Fruit fly (Drosophila melanogaster) whole organism, embryonic: Measurements from ENCODE around the gene CG10165.

Source experiments
- Asciz ChIP-seq: fragments of 200-800 bp; sonication (Bioruptor generic); optimal IDR thresholded peaks from 2 replicates; lab custom pipeline; 2017; ENCODE audit warnings: missing biosample characterization, mild to moderate bottlenecking, missing genetic modification characterization, missing genetic modification reagents
- Atf3 ChIP-seq: fragments of 200-800 bp; sonication (Bioruptor generic); optimal IDR thresholded peaks from 3 replicates; lab custom pipeline; 2016; ENCODE audit warnings: missing biosample characterization, missing genetic modification characterization
- CG10366 ChIP-seq: fragments of 200-800 bp; sonication (Bioruptor generic); IDR thresholded peaks from 2 replicates; pipeline ENCODE4 v1.3.6; 2022; ENCODE audit warnings: missing biosample characterization, missing genetic modification characterization
- CG11504 ChIP-seq: fragments of 200-800 bp; sonication (Bioruptor generic); optimal IDR thresholded peaks from 3 replicates; lab custom pipeline; 2019; ENCODE audit warnings: missing biosample characterization, mild to moderate bottlenecking, missing genetic modification characterization, moderate library complexity
- CG11696 ChIP-seq: fragments of 200-800 bp; sonication (Bioruptor generic); IDR thresholded peaks from 2 replicates; pipeline ENCODE4 v1.3.6; 2022; ENCODE audit warnings: missing biosample characterization, missing genetic modification characterization
- CG12659 ChIP-seq: fragments of 200-800 bp; sonication (Bioruptor generic); optimal IDR thresholded peaks from 3 replicates; lab custom pipeline; 2017; ENCODE audit warnings: mild to moderate bottlenecking, missing biosample characterization, missing genetic modification reagents, missing genetic modification characterization
- CG13296 ChIP-seq: fragments of 200-800 bp; sonication (Bioruptor generic); optimal IDR thresholded peaks from 3 replicates; lab custom pipeline; 2018; ENCODE audit warnings: missing biosample characterization, mild to moderate bottlenecking, missing genetic modification characterization
- CG15073 ChIP-seq: fragments of 200-800 bp; sonication (Bioruptor generic); optimal IDR thresholded peaks from 2 replicates; lab custom pipeline; 2016; ENCODE audit warnings: missing biosample characterization, missing genetic modification characterization
- CG16813 ChIP-seq: fragments of 200-800 bp; sonication (Bioruptor generic); IDR thresholded peaks from 3 replicates; pipeline ENCODE4 v1.3.6; 2022; ENCODE audit warnings: missing biosample characterization, missing genetic modification characterization; ENCODE audit not compliant: partially characterized antibody
- CG17361 ChIP-seq: fragments of 200-800 bp; sonication (Bioruptor generic); IDR thresholded peaks from 3 replicates; pipeline ENCODE4 v1.3.6; 2022; ENCODE audit warnings: missing biosample characterization, missing genetic modification characterization
- CG18011 ChIP-seq: fragments of 200-800 bp; sonication (Bioruptor generic); optimal IDR thresholded peaks from 2 replicates; lab custom pipeline; 2017; ENCODE audit warnings: missing biosample characterization, missing genetic modification characterization, mild to moderate bottlenecking, moderate library complexity, missing genotype
- CG2199 ChIP-seq: fragments of 200-800 bp; sonication (Bioruptor generic); IDR thresholded peaks from 3 replicates; pipeline ENCODE4 v1.3.6; 2022; ENCODE audit warnings: missing biosample characterization, missing genetic modification characterization
- CG33213 ChIP-seq: fragments of 200-800 bp; sonication (Bioruptor generic); optimal IDR thresholded peaks from 3 replicates; lab custom pipeline; 2016; ENCODE audit warnings: missing biosample characterization, missing genetic modification characterization
- CG34224 ChIP-seq: fragments of 200-800 bp; sonication (Bioruptor generic); IDR thresholded peaks from 3 replicates; pipeline ENCODE4 v1.3.6; 2022; ENCODE audit warnings: missing biosample characterization, missing genetic modification characterization; ENCODE audit not compliant: partially characterized antibody
- CG3995 ChIP-seq: fragments of 200-800 bp; sonication (Bioruptor generic); optimal IDR thresholded peaks from 3 replicates; lab custom pipeline; 2016; ENCODE audit warnings: missing biosample characterization, missing genetic modification characterization
- CG4328 ChIP-seq: fragments of 200-800 bp; sonication (Bioruptor generic); optimal IDR thresholded peaks from 3 replicates; lab custom pipeline; 2017; ENCODE audit warnings: missing biosample characterization, missing genetic modification reagents, missing genetic modification characterization
- CG4617 ChIP-seq: fragments of 200-800 bp; sonication (Bioruptor generic); optimal IDR thresholded peaks from 3 replicates; lab custom pipeline; 2016; ENCODE audit warnings: missing biosample characterization, missing genetic modification characterization, borderline replicate concordance
- CG6791 ChIP-seq: fragments of 200-800 bp; sonication (Bioruptor generic); IDR thresholded peaks from 3 replicates; pipeline ENCODE4 v1.3.6; 2022; ENCODE audit warnings: missing biosample characterization, missing genetic modification characterization; ENCODE audit not compliant: partially characterized antibody
- CG7987 ChIP-seq: fragments of 200-800 bp; sonication (Bioruptor generic); optimal IDR thresholded peaks from 2 replicates; lab custom pipeline; 2018; ENCODE audit warnings: missing biosample characterization, mild to moderate bottlenecking, missing genetic modification characterization, moderate library complexity
- CG9932 ChIP-seq: fragments of 200-800 bp; sonication (Bioruptor generic); IDR thresholded peaks from 2 replicates; pipeline ENCODE4 v1.3.6; 2022; ENCODE audit warnings: missing biosample characterization, missing genetic modification characterization
- H15 ChIP-seq: fragments of 200-800 bp; sonication (Bioruptor generic); IDR thresholded peaks from 3 replicates; pipeline ENCODE4 v1.3.6; 2022; ENCODE audit warnings: missing biosample characterization, missing genetic modification characterization
- Hr51 ChIP-seq, 2 experiments: fragments of 200-800 bp; sonication (Bioruptor generic); optimal IDR thresholded peaks; 2 replicates in 1 of 2; 3 replicates in 1 of 2; lab custom pipeline; 2016 to 2018; ENCODE audit warnings: missing biosample characterization in 2 of 2, missing genetic modification characterization in 2 of 2, mild to moderate bottlenecking in 1 of 2, moderate library complexity in 1 of 2
- MBD-R2 ChIP-seq: fragments of 200-800 bp; sonication (Bioruptor generic); IDR thresholded peaks from 2 replicates; pipeline ENCODE4 v1.3.6; 2022; ENCODE audit warnings: missing biosample characterization, missing genetic modification characterization
- Myb ChIP-seq: fragments of 200-800 bp; sonication (Bioruptor generic); optimal IDR thresholded peaks from 2 replicates; lab custom pipeline; 2016; ENCODE audit warnings: missing biosample characterization, missing genetic modification characterization
- Nf-YC ChIP-seq: fragments of 200-800 bp; optimal IDR thresholded peaks from 3 replicates; lab custom pipeline; 2019; ENCODE audit warnings: missing biosample characterization, mild to moderate bottlenecking, missing genetic modification characterization, moderate library complexity
- Usf ChIP-seq: fragments of 200-800 bp; sonication (Bioruptor generic); optimal IDR thresholded peaks from 2 replicates; lab custom pipeline; 2017; ENCODE audit warnings: missing genotype, missing biosample characterization, missing genetic modification characterization
- Xrp1 ChIP-seq: fragments of 200-800 bp; sonication (Bioruptor generic); IDR thresholded peaks from 2 replicates; pipeline ENCODE4 v1.3.6; 2022; ENCODE audit warnings: missing biosample characterization, missing genetic modification characterization
- abd-A ChIP-seq: fragments of 200-800 bp; sonication (Bioruptor generic); optimal IDR thresholded peaks from 3 replicates; lab custom pipeline; 2019; ENCODE audit warnings: missing biosample characterization, mild to moderate bottlenecking, missing genetic modification characterization, moderate library complexity
- aop ChIP-seq: fragments of 200-800 bp; sonication (Bioruptor generic); IDR thresholded peaks from 2 replicates; pipeline ENCODE4 v1.3.6; 2022; ENCODE audit warnings: missing biosample characterization, missing genetic modification characterization
- ato ChIP-seq: fragments of 200-800 bp; sonication (Bioruptor generic); IDR thresholded peaks from 2 replicates; pipeline ENCODE4 v1.3.6; 2022; ENCODE audit warnings: missing biosample characterization, missing genetic modification characterization; ENCODE audit not compliant: partially characterized antibody
- az2 ChIP-seq: fragments of 200-800 bp; sonication (Bioruptor generic); optimal IDR thresholded peaks from 3 replicates; lab custom pipeline; 2016; ENCODE audit warnings: missing biosample characterization, missing genetic modification characterization
- bab2 ChIP-seq: fragments of 200-800 bp; sonication (Bioruptor generic); optimal IDR thresholded peaks from 2 replicates; lab custom pipeline; 2016; ENCODE audit warnings: missing biosample characterization, missing genetic modification characterization
- br ChIP-seq: fragments of >200 bp; optimal IDR thresholded peaks from 2 replicates; lab custom pipeline; 2017
- exex ChIP-seq: fragments of 200-800 bp; sonication (Bioruptor generic); optimal IDR thresholded peaks from 4 replicates; lab custom pipeline; 2018; ENCODE audit warnings: missing biosample characterization, mild to moderate bottlenecking, missing genetic modification characterization, moderate library complexity
- gcm2 ChIP-seq: fragments of 200-800 bp; sonication (Bioruptor generic); optimal IDR thresholded peaks from 2 replicates; lab custom pipeline; 2016; ENCODE audit warnings: missing biosample characterization, missing genetic modification characterization
- gro ChIP-seq: fragments of 200-800 bp; sonication (Bioruptor generic); optimal IDR thresholded peaks from 2 replicates; lab custom pipeline; 2016; ENCODE audit warnings: missing biosample characterization, missing genetic modification characterization
- inv ChIP-seq: fragments of 200-800 bp; sonication (Bioruptor generic); IDR thresholded peaks from 2 replicates; pipeline ENCODE4 v1.3.6; 2022; ENCODE audit warnings: missing biosample characterization, missing genetic modification characterization; ENCODE audit not compliant: partially characterized antibody
- maf-S ChIP-seq: fragments of 200-800 bp; sonication (Bioruptor generic); optimal IDR thresholded peaks from 2 replicates; lab custom pipeline; 2016; ENCODE audit warnings: missing biosample characterization, missing genetic modification characterization
- p53 ChIP-seq: fragments of 200-800 bp; sonication (Bioruptor generic); optimal IDR thresholded peaks from 2 replicates; lab custom pipeline; 2016; ENCODE audit warnings: missing biosample characterization, missing genetic modification characterization
- pan ChIP-seq, 4 experiments: fragments of >200 bp in 3 of 4; fragments of 200-800 bp in 1 of 4; sonication (Bioruptor generic) in 1 of 4; optimal IDR thresholded peaks in 3 of 4; IDR thresholded peaks in 1 of 4; 2 replicates each; pipeline versions ENCODE4 v1.3.6 to Lab custom; 2017 to 2022; ENCODE audit warnings: missing biosample characterization in 2 of 4, missing genetic modification characterization in 2 of 4, mixed read lengths in 1 of 4
- pho ChIP-seq: fragments of 200-800 bp; sonication (Bioruptor generic); optimal IDR thresholded peaks from 2 replicates; lab custom pipeline; 2016; ENCODE audit warnings: missing biosample characterization, missing genetic modification characterization
- prd ChIP-seq, 3 experiments: fragments of >200 bp in 2 of 3; fragments of 200-800 bp in 1 of 3; sonication (Bioruptor generic) in 1 of 3; optimal IDR thresholded peaks in 2 of 3; IDR thresholded peaks in 1 of 3; 2 replicates in 2 of 3; 3 replicates in 1 of 3; pipeline versions ENCODE4 v1.3.6 to Lab custom; 2017 to 2022; ENCODE audit warnings: missing biosample characterization in 1 of 3, missing genetic modification characterization in 1 of 3
- salm ChIP-seq: fragments of 200-800 bp; sonication (Bioruptor generic); optimal IDR thresholded peaks from 2 replicates; lab custom pipeline; 2018; ENCODE audit warnings: missing biosample characterization, mild to moderate bottlenecking, missing genetic modification characterization
- sens-2 ChIP-seq: fragments of 200-800 bp; sonication (Bioruptor generic); IDR thresholded peaks from 2 replicates; pipeline ENCODE4 v1.3.6; 2022; ENCODE audit warnings: missing biosample characterization, missing genetic modification characterization
- seq ChIP-seq: fragments of 200-800 bp; sonication (Bioruptor generic); IDR thresholded peaks from 2 replicates; pipeline ENCODE4 v1.3.6; 2022; ENCODE audit warnings: missing biosample characterization, missing genetic modification characterization
- slou ChIP-seq: fragments of 200-800 bp; sonication (Bioruptor generic); optimal IDR thresholded peaks from 3 replicates; lab custom pipeline; 2016; ENCODE audit warnings: missing biosample characterization, missing genetic modification characterization
- zfh1 ChIP-seq: fragments of 200-800 bp; sonication (Bioruptor generic); IDR thresholded peaks from 3 replicates; pipeline ENCODE4 v1.3.6; 2022; ENCODE audit warnings: missing biosample characterization, missing genetic modification characterization

Gene CG10165

DNA sequence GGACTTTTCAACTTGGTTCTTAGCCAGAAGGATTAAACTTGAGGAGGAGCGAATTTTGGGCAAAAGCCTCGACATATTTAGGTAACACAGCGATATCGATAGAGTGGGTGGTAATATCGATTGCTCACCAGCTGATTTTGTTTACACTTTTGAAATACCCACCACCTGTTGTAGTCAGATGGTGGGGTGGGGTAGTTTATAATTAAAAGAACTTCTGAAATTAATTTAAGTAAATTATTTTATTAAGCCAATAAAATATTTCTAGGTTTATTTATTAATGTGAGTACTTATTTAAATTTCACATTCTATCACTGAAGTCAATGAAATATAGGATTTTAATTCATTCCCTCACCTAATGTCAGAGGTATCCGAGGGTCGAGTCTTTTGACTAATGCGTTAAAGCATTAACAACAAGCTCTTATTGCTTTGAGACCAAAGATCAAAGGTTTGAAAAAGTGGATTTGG, 40.1 kb downstream of the CG10165 start, which contains the start of the genes CG10194 and CG18094 (continued):
- TF ChIP-seq CG9932 (GFP tag; lab: Robert Waterston, UW): peak; percentile 49; the same call in 1 of the 2 replicates
- TF ChIP-seq Asciz (GFP tag; lab: Kevin White, UChicago): peak; percentile 32
- no peak for TF ChIP-seq br (lab: Kevin White, UChicago)
- no peak for TF ChIP-seq CG15073 (GFP tag; lab: Kevin White, UChicago)
- TF ChIP-seq MBD-R2: peak; percentile 91
- no peak for TF ChIP-seq abd-A
- TF ChIP-seq Nf-YC: no peak
- TF ChIP-seq CG18011 (GFP tag; lab: Kevin White, UChicago): peak; percentile 71
- TF ChIP-seq Hr51 (GFP tag; optimal IDR thresholded peaks at IDR 0.05; lab: Kevin White, UChicago): peak; percentile 5 to 64
- TF ChIP-seq slou (GFP tag; lab: Kevin White, UChicago): no peak
- peak; percentile 48 for TF ChIP-seq exex
- TF ChIP-seq CG17361 (GFP tag; lab: Robert Waterston, UW): no peak; the same call in 1 of the 3 replicates
- peak; percentile 64; the same call in 2 of the 3 replicates for TF ChIP-seq CG6791 (GFP tag; lab: Robert Waterston, UW)

DNA sequence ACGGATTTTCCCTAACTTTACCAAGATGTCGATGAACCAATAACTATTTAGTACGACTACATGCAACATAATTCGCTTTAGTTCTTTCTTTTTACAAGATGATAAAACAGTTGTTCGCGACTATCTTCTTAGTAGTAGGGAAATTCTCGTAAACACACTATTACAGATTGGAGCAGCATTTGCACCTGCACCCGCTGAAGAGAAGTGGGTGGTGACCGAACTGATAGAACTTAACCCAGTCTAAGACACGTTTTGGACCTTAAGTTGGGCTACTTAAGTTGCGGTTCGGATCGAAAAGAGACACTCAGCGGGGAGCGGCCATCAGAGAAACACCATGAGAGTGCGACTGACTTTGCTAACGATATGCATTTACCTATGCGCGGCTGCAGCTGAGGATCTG, 42.9 kb downstream of the CG10165 start, which contains the start of gene CG13083:
Gene CG13083, plus strand, starts transcription at position 301 of the 400 bp plus-strand sequence.
- no peak for TF ChIP-seq CG11696
- TF ChIP-seq gcm2 (GFP tag; lab: Kevin White, UChicago): no peak
- TF ChIP-seq maf-S: no peak
- TF ChIP-seq pan (optimal IDR thresholded peaks at IDR 0.05; lab: Kevin White, UChicago): no peak
- no peak for TF ChIP-seq pan (GFP tag; optimal IDR thresholded peaks at IDR 0.05 in 1 of 2, IDR thresholded peaks at IDR 0.05 in 1 of 2)
- no peak for TF ChIP-seq p53 (GFP tag; lab: Kevin White, UChicago)
- no peak for TF ChIP-seq CG10366
- TF ChIP-seq zfh1 (GFP tag; lab: Robert Waterston, UW): no peak
- TF ChIP-seq, all 482 proteins: peak for 0

DNA sequence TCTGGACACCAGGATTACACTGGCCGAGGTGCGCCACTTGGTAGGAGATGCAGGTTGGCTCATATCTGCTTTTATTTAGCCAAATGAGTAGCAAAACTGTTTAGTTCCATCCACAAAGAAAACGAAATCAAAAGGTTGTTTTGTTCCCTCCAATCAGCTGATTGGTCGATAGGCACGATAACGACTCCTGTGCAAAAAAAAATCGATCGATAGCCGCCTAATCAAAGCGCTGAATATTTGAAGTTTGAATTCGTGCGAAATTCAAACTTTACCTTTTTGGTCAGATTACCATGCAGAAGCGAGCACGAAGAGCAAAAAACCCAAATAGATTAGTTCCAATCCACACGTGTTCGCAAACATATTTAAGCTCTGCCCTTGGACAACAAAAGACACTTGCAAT, 45.6 kb downstream of the CG10165 start, which contains the start of the genes CG10195 and CG13084:
Gene CG10195, minus strand, starts transcription at position 167 of the 400 bp plus-strand sequence.
Gene CG13084, plus strand, starts transcription at position 392 of the 400 bp plus-strand sequence.
- no peak for TF ChIP-seq az2
- TF ChIP-seq Atf3: no peak
- TF ChIP-seq Usf (GFP tag; lab: Kevin White, UChicago): no peak
- TF ChIP-seq gro (GFP tag; lab: Kevin White, UChicago): no peak
- no peak for TF ChIP-seq aop (GFP tag; lab: Robert Waterston, UW)
- TF ChIP-seq CG11504 (tag; lab: Kevin White, UChicago): no peak
- no peak for TF ChIP-seq CG13296 (GFP tag; lab: Kevin White, UChicago)
- TF ChIP-seq CG4328 (GFP tag; lab: Kevin White, UChicago): no peak
- TF ChIP-seq CG2199: no peak
- TF ChIP-seq MBD-R2: peak; percentile 18; the same call in 1 of the 2 replicates
- TF ChIP-seq CG34224: peak; percentile 64
- no peak for TF ChIP-seq prd (optimal IDR thresholded peaks at IDR 0.05; lab: Kevin White, UChicago)
- no peak for TF ChIP-seq prd (GFP tag; IDR thresholded peaks at IDR 0.05; lab: Robert Waterston, UW)
- no peak for TF ChIP-seq CG33213
- TF ChIP-seq sens-2 (GFP tag; lab: Robert Waterston, UW): no peak
- TF ChIP-seq CG4617 (GFP tag; lab: Kevin White, UChicago): no peak
- TF ChIP-seq Xrp1: no peak
- no peak for TF ChIP-seq CG7987 (GFP tag; lab: Kevin White, UChicago)
- no peak for TF ChIP-seq seq (GFP tag; lab: Robert Waterston, UW)
- TF ChIP-seq pho: no peak
- TF ChIP-seq salm (tag; lab: Kevin White, UChicago): no peak
- TF ChIP-seq Myb (GFP tag; lab: Kevin White, UChicago): no peak
- no peak for TF ChIP-seq inv (GFP tag; lab: Robert Waterston, UW)
- TF ChIP-seq CG12659 (GFP tag; lab: Kevin White, UChicago): no peak
- no peak; the same call in 2 of the 3 replicates for TF ChIP-seq CG16813 (GFP tag; lab: Robert Waterston, UW)
- no peak for TF ChIP-seq H15 (GFP tag; lab: Robert Waterston, UW)
- TF ChIP-seq CG3995 (GFP tag; lab: Kevin White, UChicago): no peak
- no peak for TF ChIP-seq bab2
- 0 out of 2 replicates have a peak, but pooled peaks have one; percentile 34 for TF ChIP-seq ato
